Fruit fly (Drosophila melanogaster) whole organism, wandering third instar larva: ENCODE data around the gene Acp62F.

Experiments used
- Dfd ChIP-seq: fragments of >200 bp; optimal IDR thresholded peaks from 2 replicates; lab custom pipeline; 2017; ENCODE audit warnings: missing biosample characterization, missing genetic modification characterization
- brk ChIP-seq: fragments of 200-800 bp; sonication (Bioruptor generic); optimal IDR thresholded peaks from 2 replicates; lab custom pipeline; 2016; ENCODE audit warnings: missing biosample characterization, mild to moderate bottlenecking, missing genetic modification characterization
- ey ChIP-seq: fragments of 200-800 bp; sonication (Bioruptor generic); optimal IDR thresholded peaks from 2 replicates; lab custom pipeline; 2016; ENCODE audit warnings: missing biosample characterization, missing genetic modification characterization
- foxo ChIP-seq, 2 experiments: fragments of 200-800 bp; sonication (Bioruptor generic); optimal IDR thresholded peaks; 2 replicates in 1 of 2; 3 replicates in 1 of 2; lab custom pipeline; 2016 to 2017; ENCODE audit warnings: missing biosample characterization in 2 of 2, missing genetic modification characterization in 2 of 2
- tai ChIP-seq: sonication (Bioruptor generic); optimal IDR thresholded peaks from 2 replicates; lab custom pipeline; 2016; ENCODE audit warnings: missing biosample characterization, missing genetic modification characterization

DNA sequence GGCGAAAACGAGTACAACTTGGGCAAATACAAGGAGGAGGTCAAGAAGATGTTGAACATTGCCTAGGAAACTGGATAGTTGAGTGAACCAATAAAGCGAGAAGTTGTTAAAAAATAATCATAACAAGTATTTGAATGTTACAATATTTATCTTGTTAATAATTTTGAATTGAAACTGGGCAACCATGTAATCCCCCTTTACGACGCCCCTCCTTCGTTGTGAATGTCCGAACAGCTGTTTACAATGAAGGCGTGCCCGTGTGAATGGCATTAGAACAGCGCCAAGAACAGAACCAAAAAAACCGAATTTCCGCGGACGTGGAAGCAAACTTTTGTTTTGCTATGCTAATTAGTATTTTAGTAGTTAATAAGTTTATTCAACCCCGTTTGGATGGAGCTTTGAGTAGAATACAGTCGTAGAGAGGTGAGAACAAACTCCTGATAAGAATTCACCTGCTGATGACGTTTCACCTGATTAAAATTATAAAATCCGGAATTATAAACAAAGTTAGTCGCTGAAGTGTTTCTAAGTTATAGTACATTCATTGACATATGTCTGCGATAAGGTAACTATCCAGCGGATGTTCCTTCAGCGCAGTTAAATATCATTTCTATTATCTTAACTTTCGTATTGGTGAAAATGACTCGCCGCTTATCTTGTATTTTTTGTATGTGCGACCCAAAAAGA, 42.6 kb downstream of the Acp62F start, which contains the start of gene Pgant6:
- TF ChIP-seq foxo (GFP tag; optimal IDR thresholded peaks at IDR 0.05; lab: Kevin White, UChicago) (no peak), Dfd (GFP tag; lab: Kevin White, UChicago) (no peak), brk (GFP tag; lab: Kevin White, UChicago) (no peak), ey (GFP tag; lab: Kevin White, UChicago) (peak; percentile 18), tai (no peak)
